Worm (Caenorhabditis elegans) whole organism, early embryonic: ENCODE data around the gene T06D4.2.

Experiments
- B0310.2 ChIP-seq: sonication (generic microtip); optimal IDR thresholded peaks from 2 replicates; lab custom pipeline; 2016; ENCODE audit warnings: mild to moderate bottlenecking, missing genetic modification characterization, missing compliant biosample characterization
- F13C5.2 ChIP-seq: sonication (generic microtip); optimal IDR thresholded peaks from 2 replicates; lab custom pipeline; 2017; ENCODE audit warnings: mild to moderate bottlenecking, missing genetic modification characterization, inconsistent platforms, missing compliant biosample characterization
- ama-1 ChIP-seq: fragments of 150-350 bp; optimal IDR thresholded peaks from 2 replicates; lab custom pipeline; 2014
- ceh-13 ChIP-seq: fragments of 200-800 bp; sonication (Bioruptor generic); optimal IDR thresholded peaks from 2 replicates; lab custom pipeline; 2018; ENCODE audit warnings: mild to moderate bottlenecking, missing genetic modification characterization, missing compliant biosample characterization
- hmg-4 ChIP-seq: fragments of 200-800 bp; sonication (Bioruptor generic); optimal IDR thresholded peaks from 2 replicates; lab custom pipeline; 2018; ENCODE audit warnings: mild to moderate bottlenecking, missing genetic modification characterization, missing compliant biosample characterization
- pes-1 ChIP-seq: fragments of 200-800 bp; sonication (Bioruptor generic); IDR thresholded peaks from 2 replicates; pipeline ENCODE4 v1.3.6; 2022; ENCODE audit warnings: missing genetic modification reagents, missing genetic modification characterization, missing compliant biosample characterization
- tbx-37 ChIP-seq: fragments of 200-800 bp; sonication (Bioruptor generic); conservative IDR thresholded peaks from 2 replicates; pipeline ENCODE4 v1.3.6; 2022; ENCODE audit warnings: missing genetic modification reagents, missing genetic modification characterization, missing compliant biosample characterization

ce11 chrII:3381510-3381909 is 4.2 kb downstream of the T06D4.2 start, which contains the start of gene T06D4.1:
- no peak for TF ChIP-seq F13C5.2
- no peak for TF ChIP-seq B0310.2 (tag; lab: Kevin White, UChicago)
- no peak for TF ChIP-seq pes-1 (GFP tag; lab: Robert Waterston, UW)
- no peak for TF ChIP-seq ceh-13
- TF ChIP-seq ama-1 (lab: Kevin White, UChicago): no peak
- TF ChIP-seq tbx-37 (GFP tag; lab: Robert Waterston, UW): no peak
- TF ChIP-seq hmg-4 (GFP tag; lab: Kevin White, UChicago): no peak
